Fruit fly (Drosophila melanogaster): ENCODE measurements around the gene CG5645.

Gene CG5645

dm6 chr3L:12124138-12124583 lies 12.3 kb downstream of the CG5645 start (continued):
- TF ChIP-seq slou (GFP tag; optimal IDR thresholded peaks at IDR 0.05) (no peak), Doc2 (GFP tag; IDR thresholded peaks at IDR 0.05) (no peak), otp (GFP tag; IDR thresholded peaks at IDR 0.05) (peak; percentile 54; the same call in 2 of the 3 replicates), CG1792 (GFP tag; optimal IDR thresholded peaks at IDR 0.05) (no peak), maf-S (GFP tag; optimal IDR thresholded peaks at IDR 0.05) (no peak), lola (GFP tag; optimal IDR thresholded peaks at IDR 0.05) (no peak), Pdp1 (GFP tag; optimal IDR thresholded peaks at IDR 0.05) (peak in 1 of 2 experiments; percentile 18), CG8388 (GFP tag; optimal IDR thresholded peaks at IDR 0.05) (no peak), Atf3 (GFP tag; optimal IDR thresholded peaks at IDR 0.05) (no peak), CG6765 (GFP tag; optimal IDR thresholded peaks at IDR 0.05) (no peak), tna (GFP tag; IDR thresholded peaks at IDR 0.05; ENCODE audit: partially characterized antibody) (peak; percentile 16; the same call in 1 of the 2 replicates), MTF-1 (GFP tag; optimal IDR thresholded peaks at IDR 0.05; ENCODE audit: borderline replicate concordance) (peak; percentile 14), CG8281 (tag; optimal IDR thresholded peaks at IDR 0.05) (no peak), Awh (GFP tag; IDR thresholded peaks at IDR 0.05) (0 out of 2 replicates have a peak, but pooled peaks have one; percentile 8), Fer1 (GFP tag; optimal IDR thresholded peaks at IDR 0.05) (peak; percentile 63), CG9437 (GFP tag; optimal IDR thresholded peaks at IDR 0.05) (no peak), vnd (GFP tag; IDR thresholded peaks at IDR 0.05; ENCODE audit: partially characterized antibody) (no peak), MESR4 (GFP tag; optimal IDR thresholded peaks at IDR 0.05) (peak; percentile 60), nmo (GFP tag; optimal IDR thresholded peaks at IDR 0.05) (peak; percentile 36), CG14050 (GFP tag; IDR thresholded peaks at IDR 0.05) (no peak), Neu2 (GFP tag; optimal IDR thresholded peaks at IDR 0.05; ENCODE audit: borderline replicate concordance) (no peak), CG13624 (GFP tag; optimal IDR thresholded peaks at IDR 0.05) (no peak), CG12299 (tag; optimal IDR thresholded peaks at IDR 0.05) (peak; percentile 27), Dref (GFP tag; IDR thresholded peaks at IDR 0.05) (peak; percentile 34; the same call in 1 of the 2 replicates), lbe (GFP tag; optimal IDR thresholded peaks at IDR 0.05) (no peak), bigmax (GFP tag; optimal IDR thresholded peaks at IDR 0.05) (peak; percentile 77), gem (tag; optimal IDR thresholded peaks at IDR 0.05) (no peak), luna (GFP tag; optimal IDR thresholded peaks at IDR 0.05) (no peak), Max (GFP tag; optimal IDR thresholded peaks at IDR 0.05) (no peak), CG3163 (GFP tag; optimal IDR thresholded peaks at IDR 0.05) (no peak), CG15479 (GFP tag; optimal IDR thresholded peaks at IDR 0.05) (peak; percentile 71), stwl (tag; optimal IDR thresholded peaks at IDR 0.05) (no peak), mirr (GFP tag; optimal IDR thresholded peaks at IDR 0.05) (peak; percentile 91), CG2129 (GFP tag; IDR thresholded peaks at IDR 0.05; ENCODE audit: partially characterized antibody) (no peak), ken (GFP tag; IDR thresholded peaks at IDR 0.05) (0 out of 3 replicates have a peak, but pooled peaks have one; percentile 25), oc (tag; optimal IDR thresholded peaks at IDR 0.05) (no peak), CG8478 (optimal IDR thresholded peaks at IDR 0.05) (peak; percentile 91), CG14860 (GFP tag; IDR thresholded peaks at IDR 0.05; ENCODE audit: partially characterized antibody) (no peak), Dip3 (GFP tag; optimal IDR thresholded peaks at IDR 0.05) (no peak), Hr39 (optimal IDR thresholded peaks at IDR 0.05) (no peak), CG11560 (tag; IDR thresholded peaks at IDR 0.05) (no peak), CG8290 (GFP tag; optimal IDR thresholded peaks at IDR 0.05) (no peak), CG8290 (tag; optimal IDR thresholded peaks at IDR 0.05) (peak in 1 of 2 experiments; percentile 84), CG11723 (GFP tag; optimal IDR thresholded peaks at IDR 0.05) (no peak), Fer3 (tag; optimal IDR thresholded peaks at IDR 0.05) (no peak), HLH54F (GFP tag; optimal IDR thresholded peaks at IDR 0.05) (no peak), aop (GFP tag; IDR thresholded peaks at IDR 0.05) (no peak), CG5953 (GFP tag; IDR thresholded peaks at IDR 0.05) (no peak), CG9932 (GFP tag; IDR thresholded peaks at IDR 0.05) (peak; percentile 32; the same call in 1 of the 2 replicates), pita (GFP tag; optimal IDR thresholded peaks at IDR 0.05) (no peak), CG30431 (GFP tag; optimal IDR thresholded peaks at IDR 0.05) (no peak)
